Worm (Caenorhabditis elegans): ENCODE data around the gene pot-2.

DNA sequence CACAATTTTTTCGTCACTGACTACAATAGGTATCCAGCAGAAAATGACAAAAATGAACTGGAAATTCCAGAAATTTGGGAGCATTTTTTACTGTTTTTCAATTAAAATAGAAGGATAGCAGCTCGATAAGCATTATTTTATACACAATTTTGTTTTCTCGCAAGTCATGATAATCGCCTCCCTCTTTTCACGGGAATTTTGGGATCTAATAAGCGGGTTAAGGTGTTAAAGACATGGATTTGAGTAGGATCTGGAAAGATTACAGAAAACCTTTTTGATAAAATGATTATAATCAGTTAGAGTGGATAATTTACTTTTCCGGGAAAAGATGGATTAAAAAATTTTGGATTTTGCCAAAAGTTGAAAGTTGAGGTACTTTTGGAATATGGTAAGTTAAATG, 24.7 kb downstream of the pot-2 start, which contains the start of gene gcy-29:
- no peak for TF ChIP-seq nhr-237 (tag; optimal IDR thresholded peaks at IDR 0.05)
- TF ChIP-seq nhr-11 (tag; optimal IDR thresholded peaks at IDR 0.05): no peak
- TF ChIP-seq T20F7.1 (GFP tag; optimal IDR thresholded peaks at IDR 0.05): no peak
- TF ChIP-seq F26F4.8 (GFP tag; conservative IDR thresholded peaks at IDR 0.05): no peak
- no peak for TF ChIP-seq ZK546.5 (tag; optimal IDR thresholded peaks at IDR 0.05)
- TF ChIP-seq zag-1 (tag; optimal IDR thresholded peaks at IDR 0.05): no peak
- TF ChIP-seq ceh-28 (tag; optimal IDR thresholded peaks at IDR 0.05): no peak
- TF ChIP-seq lin-1 (GFP tag; IDR thresholded peaks at IDR 0.05): no peak
- TF ChIP-seq attf-4 (tag; optimal IDR thresholded peaks at IDR 0.05): no peak
- no peak for TF ChIP-seq egl-27 (tag; optimal IDR thresholded peaks at IDR 0.05)
